Worm (Caenorhabditis elegans) whole organism, L1 larva: ENCODE measurements around the gene K09E9.3.

ENCODE experiments used
- C16A3.4 ChIP-seq: fragments of 150-350 bp; optimal IDR thresholded peaks from 2 replicates; lab custom pipeline; 2014; ENCODE audit warnings: missing biosample characterization, missing genetic modification characterization
- C34B4.2 ChIP-seq: sonication (generic microtip); optimal IDR thresholded peaks from 2 replicates; lab custom pipeline; 2017; ENCODE audit warnings: mild to moderate bottlenecking, missing genetic modification characterization, missing compliant biosample characterization
- aly-2 ChIP-seq: fragments of 150-350 bp; optimal IDR thresholded peaks from 2 replicates; lab custom pipeline; 2014; ENCODE audit warnings: missing biosample characterization, missing genetic modification characterization
- blmp-1 ChIP-seq: fragments of 150-350 bp; optimal IDR thresholded peaks from 2 replicates; lab custom pipeline; 2014; ENCODE audit warnings: missing biosample characterization, missing genetic modification characterization
- ceh-63 ChIP-seq: fragments of 200-800 bp; sonication (Bioruptor generic); optimal IDR thresholded peaks from 2 replicates; lab custom pipeline; 2018; ENCODE audit warnings: mild to moderate bottlenecking, missing genetic modification characterization, missing compliant biosample characterization
- ceh-8 ChIP-seq: fragments of 200-800 bp; sonication (Bioruptor generic); optimal IDR thresholded peaks from 2 replicates; lab custom pipeline; 2018; ENCODE audit warnings: mild to moderate bottlenecking, missing genetic modification characterization, moderate library complexity, missing compliant biosample characterization
- ceh-82 ChIP-seq, 3 experiments: fragments of 150-350 bp in 1 of 3; sonication (generic microtip) in 2 of 3; optimal IDR thresholded peaks; 2 replicates each; lab custom pipeline; 2014 to 2017; ENCODE audit warnings: missing biosample characterization in 3 of 3, missing genetic modification characterization in 3 of 3
- ceh-88 ChIP-seq: fragments of 200-800 bp; sonication (Bioruptor generic); IDR thresholded peaks from 2 replicates; pipeline ENCODE4 v1.3.6; 2022; ENCODE audit warnings: missing genetic modification characterization, missing compliant biosample characterization
- dsc-1 ChIP-seq: sonication (generic microtip); optimal IDR thresholded peaks from 2 replicates; lab custom pipeline; 2016; ENCODE audit warnings: mild to moderate bottlenecking, missing genetic modification characterization, missing compliant biosample characterization
- egl-13 ChIP-seq: sonication (generic microtip); optimal IDR thresholded peaks from 2 replicates; lab custom pipeline; 2016; ENCODE audit warnings: missing genotype, missing genetic modification reagents, missing genetic modification characterization, missing compliant biosample characterization
- fkh-4 ChIP-seq: sonication (generic microtip); optimal IDR thresholded peaks from 2 replicates; lab custom pipeline; 2016; ENCODE audit warnings: missing compliant biosample characterization, missing genetic modification characterization, borderline replicate concordance
- fkh-8 ChIP-seq: sonication (generic microtip); optimal IDR thresholded peaks from 2 replicates; lab custom pipeline; 2016; ENCODE audit warnings: mild to moderate bottlenecking, missing genetic modification characterization, missing compliant biosample characterization
- lin-13 ChIP-seq: fragments of 150-350 bp; optimal IDR thresholded peaks from 2 replicates; lab custom pipeline; 2014; ENCODE audit warnings: missing biosample characterization, missing genetic modification reagents, missing genetic modification characterization
- lin-14 ChIP-seq: fragments of 200-800 bp; sonication (Bioruptor generic); optimal IDR thresholded peaks from 2 replicates; lab custom pipeline; 2018; ENCODE audit warnings: mild to moderate bottlenecking, missing genetic modification characterization, moderate library complexity, missing compliant biosample characterization
- lin-39 ChIP-seq: fragments of 150-350 bp; optimal IDR thresholded peaks from 2 replicates; lab custom pipeline; 2014; ENCODE audit warnings: missing biosample characterization, missing genetic modification reagents, missing genetic modification characterization
- lir-3 ChIP-seq: sonication (generic microtip); optimal IDR thresholded peaks from 2 replicates; lab custom pipeline; 2016; ENCODE audit warnings: mild to moderate bottlenecking, missing genetic modification characterization, moderate library complexity, missing compliant biosample characterization; ENCODE audit not compliant: poor library complexity
- lsy-2 ChIP-seq, 2 experiments: fragments of 150-350 bp; optimal IDR thresholded peaks; 2 replicates each; lab custom pipeline; 2014; ENCODE audit warnings: missing biosample characterization in 2 of 2, missing genetic modification characterization in 2 of 2
- mdl-1 ChIP-seq, 2 experiments: fragments of 150-350 bp; optimal IDR thresholded peaks; 2 replicates each; lab custom pipeline; 2014 to 2017; ENCODE audit warnings: missing biosample characterization in 2 of 2, missing genetic modification characterization in 2 of 2, inconsistent platforms in 1 of 2
- mep-1 ChIP-seq: fragments of 150-350 bp; optimal IDR thresholded peaks from 2 replicates; lab custom pipeline; 2014; ENCODE audit warnings: missing biosample characterization, missing genetic modification characterization
- nhr-19 ChIP-seq: fragments of 200-800 bp; sonication (Bioruptor generic); conservative IDR thresholded peaks from 2 replicates; pipeline ENCODE4 v1.3.6; 2022; ENCODE audit warnings: missing genetic modification characterization, missing compliant biosample characterization
- nhr-237 ChIP-seq: fragments of 150-350 bp; optimal IDR thresholded peaks from 2 replicates; lab custom pipeline; 2014; ENCODE audit warnings: missing biosample characterization, missing genetic modification characterization
- nhr-28 ChIP-seq: fragments of 150-350 bp; optimal IDR thresholded peaks from 2 replicates; lab custom pipeline; 2014; ENCODE audit warnings: missing biosample characterization, missing genetic modification characterization
- nhr-47 ChIP-seq: sonication (generic microtip); optimal IDR thresholded peaks from 2 replicates; lab custom pipeline; 2016; ENCODE audit warnings: mild to moderate bottlenecking, missing genetic modification characterization, moderate library complexity, missing compliant biosample characterization
- nhr-71 ChIP-seq: sonication (generic microtip); optimal IDR thresholded peaks from 2 replicates; lab custom pipeline; 2016; ENCODE audit warnings: mild to moderate bottlenecking, missing genetic modification characterization, moderate library complexity, missing compliant biosample characterization
- nhr-76 ChIP-seq: sonication (generic microtip); optimal IDR thresholded peaks from 2 replicates; lab custom pipeline; 2017; ENCODE audit warnings: missing biosample characterization, missing genetic modification characterization
- pax-3 ChIP-seq: fragments of 200-800 bp; sonication (Bioruptor generic); optimal IDR thresholded peaks from 2 replicates; lab custom pipeline; 2018; ENCODE audit warnings: mild to moderate bottlenecking, missing genetic modification characterization, moderate library complexity, missing compliant biosample characterization
- pqm-1 ChIP-seq: sonication (generic microtip); optimal IDR thresholded peaks from 3 replicates; lab custom pipeline; 2017; ENCODE audit warnings: missing biosample characterization, missing genetic modification characterization
- sox-4 ChIP-seq: sonication (generic microtip); optimal IDR thresholded peaks from 2 replicates; lab custom pipeline; 2016; ENCODE audit warnings: missing genetic modification characterization, missing compliant biosample characterization
- sup-37 ChIP-seq: fragments of 200-800 bp; sonication (Bioruptor generic); optimal IDR thresholded peaks from 2 replicates; lab custom pipeline; 2018; ENCODE audit warnings: mild to moderate bottlenecking, missing genetic modification characterization, missing compliant biosample characterization
- swsn-7 ChIP-seq: sonication (generic microtip); optimal IDR thresholded peaks from 2 replicates; lab custom pipeline; 2016; ENCODE audit warnings: missing genetic modification characterization, missing compliant biosample characterization
- tbx-2 ChIP-seq: sonication (generic microtip); optimal IDR thresholded peaks from 2 replicates; lab custom pipeline; 2016; ENCODE audit warnings: missing genetic modification characterization, missing compliant biosample characterization
- tlp-1 ChIP-seq: fragments of 150-350 bp; optimal IDR thresholded peaks from 2 replicates; lab custom pipeline; 2014; ENCODE audit warnings: missing biosample characterization, missing genetic modification characterization
- unc-30 ChIP-seq: sonication (generic microtip); optimal IDR thresholded peaks from 2 replicates; lab custom pipeline; 2017; ENCODE audit warnings: missing biosample characterization, missing genetic modification characterization
- unc-86 ChIP-seq: sonication (generic microtip); optimal IDR thresholded peaks from 2 replicates; lab custom pipeline; 2016; ENCODE audit warnings: missing genetic modification characterization, missing compliant biosample characterization
- unc-98 ChIP-seq: fragments of 200-800 bp; sonication (Bioruptor generic); IDR thresholded peaks from 2 replicates; pipeline ENCODE4 v1.3.6; 2022; ENCODE audit warnings: missing genetic modification characterization, missing compliant biosample characterization
- xbp-1 ChIP-seq: sonication (generic microtip); optimal IDR thresholded peaks from 2 replicates; lab custom pipeline; 2016; ENCODE audit warnings: missing genetic modification characterization, missing compliant biosample characterization
- zag-1 ChIP-seq: fragments of 150-350 bp; optimal IDR thresholded peaks from 2 replicates; lab custom pipeline; 2014; ENCODE audit warnings: missing biosample characterization, missing genetic modification characterization
- ztf-11 ChIP-seq, 2 experiments: sonication (generic microtip); optimal IDR thresholded peaks; 2 replicates each; lab custom pipeline; 2016 to 2017; ENCODE audit warnings: missing genetic modification characterization in 2 of 2, missing biosample characterization in 1 of 2, missing compliant biosample characterization in 1 of 2

K09E9.3 gene

ce11 chrX:15613745-15614229 lies at the start of gene K09E9.3 (continued):
- TF ChIP-seq nhr-237 (tag; lab: Kevin White, UChicago), result no peak
- TF ChIP-seq unc-98 (GFP tag; lab: Robert Waterston, UW), result no peak
- TF ChIP-seq blmp-1 (tag; lab: Kevin White, UChicago), result no peak
- TF ChIP-seq nhr-76, result no peak
- no peak for TF ChIP-seq egl-13 (tag; lab: Kevin White, UChicago)
- no peak for TF ChIP-seq lir-3 (tag; lab: Kevin White, UChicago)
- no peak for TF ChIP-seq lin-13
- no peak for TF ChIP-seq sup-37 (GFP tag; lab: Kevin White, UChicago)
- no peak for TF ChIP-seq pax-3 (tag; lab: Kevin White, UChicago)
- TF ChIP-seq nhr-19 (GFP tag; lab: Robert Waterston, UW), result no peak
- TF ChIP-seq zag-1 (tag; lab: Kevin White, UChicago), result no peak
- no peak for TF ChIP-seq xbp-1 (tag; lab: Kevin White, UChicago)
- TF ChIP-seq ceh-88 (GFP tag; lab: Robert Waterston, UW), result no peak
- TF ChIP-seq aly-2 (tag; lab: Kevin White, UChicago), result no peak
- TF ChIP-seq nhr-47 (tag; lab: Kevin White, UChicago), result peak; percentile 24

- TF ChIP-seq unc-30 (tag; lab: Kevin White, UChicago) (no peak), ceh-63 (GFP tag; lab: Kevin White, UChicago) (no peak), dsc-1 (tag; lab: Kevin White, UChicago) (peak; percentile 31), unc-86 (tag; lab: Kevin White, UChicago) (peak; percentile 31), ztf-11 (tag; optimal IDR thresholded peaks at IDR 0.05; lab: Kevin White, UChicago) (no peak), tbx-2 (tag; lab: Kevin White, UChicago) (peak; percentile 28), lsy-2 (tag; optimal IDR thresholded peaks at IDR 0.05; lab: Kevin White, UChicago) (peak in 1 of 2 experiments; percentile 13), nhr-28 (tag; lab: Kevin White, UChicago) (no peak), tlp-1 (tag; lab: Kevin White, UChicago) (no peak), fkh-4 (no peak), ceh-82 (tag; optimal IDR thresholded peaks at IDR 0.05; lab: Kevin White, UChicago) (peak in 1 of 3 experiments; percentile 42), egl-13 (tag; lab: Kevin White, UChicago) (peak; percentile 22), pqm-1 (no peak), mdl-1 (tag; optimal IDR thresholded peaks at IDR 0.05; lab: Kevin White, UChicago) (no peak), lin-14 (GFP tag; lab: Kevin White, UChicago) (peak; percentile 65), mep-1 (peak; percentile 0), fkh-8 (tag; lab: Kevin White, UChicago) (peak; percentile 12)
Observed at ce11 chrX:15659561-15659960, 46.0 kb upstream of the K09E9.3 start.

ce11 chrX:15657773-15658172 lies 44.2 kb upstream of the K09E9.3 start:
- TF ChIP-seq ztf-11 (tag; optimal IDR thresholded peaks at IDR 0.05; lab: Kevin White, UChicago), result no peak
- TF ChIP-seq nhr-237 (tag; lab: Kevin White, UChicago), result no peak
- no peak for TF ChIP-seq fkh-4
- no peak for TF ChIP-seq swsn-7 (tag; lab: Kevin White, UChicago)
- peak; percentile 58 for TF ChIP-seq ceh-8 (GFP tag; lab: Kevin White, UChicago)
- TF ChIP-seq nhr-71 (tag; lab: Kevin White, UChicago), result peak; percentile 40
- peak in 1 of 2 experiments; percentile 6 for TF ChIP-seq lsy-2 (tag; optimal IDR thresholded peaks at IDR 0.05; lab: Kevin White, UChicago)
- TF ChIP-seq pax-3 (tag; lab: Kevin White, UChicago), result peak; percentile 23
- TF ChIP-seq lin-39 (tag; lab: Kevin White, UChicago), result no peak
- no peak for TF ChIP-seq C16A3.4 (tag; lab: Kevin White, UChicago)
- TF ChIP-seq fkh-8 (tag; lab: Kevin White, UChicago), result peak; percentile 39
- TF ChIP-seq C34B4.2 (tag; lab: Kevin White, UChicago), result no peak
- TF ChIP-seq nhr-47 (tag; lab: Kevin White, UChicago), result peak; percentile 34
- TF ChIP-seq dsc-1 (tag; lab: Kevin White, UChicago), result peak; percentile 95
- peak; percentile 8 for TF ChIP-seq sox-4 (tag; lab: Kevin White, UChicago)
- TF ChIP-seq lin-14 (GFP tag; lab: Kevin White, UChicago), result peak; percentile 77
- TF ChIP-seq, all 84 proteins: peak for 9
